Fruit fly (Drosophila melanogaster) whole organism: ENCODE data around the gene PH4alphaEFB.

Source experiments
- CG8478 ChIP-seq: fragments of >200 bp; optimal IDR thresholded peaks from 2 replicates; lab custom pipeline; 2018; ENCODE audit warnings: inconsistent platforms
- Dll ChIP-seq: fragments of >200 bp; optimal IDR thresholded peaks from 2 replicates; lab custom pipeline; 2017
- EcR ChIP-seq, 2 experiments: fragments of >200 bp; optimal IDR thresholded peaks; 2 replicates each; lab custom pipeline; 2017; ENCODE audit warnings: missing biosample characterization in 2 of 2, missing genetic modification characterization in 2 of 2, missing genetic modification reagents in 2 of 2
- psq ChIP-seq: fragments of >200 bp; optimal IDR thresholded peaks from 2 replicates; lab custom pipeline; 2017

- no peak for TF ChIP-seq CG8478
- TF ChIP-seq EcR (GFP tag; optimal IDR thresholded peaks at IDR 0.05; lab: Kevin White, UChicago) = no peak
- TF ChIP-seq psq (lab: Kevin White, UChicago) = no peak
- TF ChIP-seq Dll (lab: Kevin White, UChicago) = no peak
Observed at dm6 chr3R:30531129-30531708, 65.4 kb downstream of the PH4alphaEFB start.
